Worm (Caenorhabditis elegans) whole organism, young adult: ENCODE data around the gene manf-1.

ENCODE experiments used
- F55B11.4 ChIP-seq: sonication (generic microtip); optimal IDR thresholded peaks from 2 replicates; lab custom pipeline; 2016; ENCODE audit warnings: missing compliant biosample characterization, missing genetic modification characterization, borderline replicate concordance; ENCODE audit not compliant: insufficient read depth
- F57C9.4 ChIP-seq: sonication (generic microtip); optimal IDR thresholded peaks from 2 replicates; lab custom pipeline; 2017; ENCODE audit warnings: mild to moderate bottlenecking, missing genetic modification characterization, missing compliant biosample characterization
- Y56A3A.18 ChIP-seq: fragments of 200-800 bp; sonication (Bioruptor generic); IDR thresholded peaks from 2 replicates; pipeline ENCODE4 v1.3.6; 2022; ENCODE audit warnings: missing genetic modification reagents, missing genetic modification characterization, missing compliant biosample characterization
- Y79H2A.3 ChIP-seq: fragments of 200-800 bp; sonication (Bioruptor generic); conservative IDR thresholded peaks from 2 replicates; pipeline ENCODE4 v1.3.6; 2022; ENCODE audit warnings: missing genetic modification reagents, missing genetic modification characterization, missing compliant biosample characterization
- ZK185.1 ChIP-seq: sonication (generic microtip); optimal IDR thresholded peaks from 2 replicates; lab custom pipeline; 2016; ENCODE audit warnings: mild to moderate bottlenecking, missing genetic modification characterization, missing compliant biosample characterization; ENCODE audit not compliant: poor library complexity, severe bottlenecking
- ama-1 ChIP-seq, 3 experiments: fragments of 150-350 bp in 1 of 3; sonication (generic microtip) in 2 of 3; optimal IDR thresholded peaks; 2 replicates each; lab custom pipeline; 2014 to 2018; ENCODE audit warnings: missing biosample characterization in 2 of 3, missing genetic modification characterization in 2 of 3, missing genetic modification reagents in 2 of 3
- ceh-91 ChIP-seq: fragments of 200-800 bp; sonication (Bioruptor generic); IDR thresholded peaks from 2 replicates; pipeline ENCODE4 v1.3.6; 2022; ENCODE audit warnings: missing genetic modification reagents, missing genetic modification characterization, missing compliant biosample characterization
- die-1 ChIP-seq: sonication (generic microtip); optimal IDR thresholded peaks from 2 replicates; lab custom pipeline; 2016; ENCODE audit warnings: missing genotype, mild to moderate bottlenecking, missing genetic modification characterization, missing compliant biosample characterization
- egrh-3 ChIP-seq: fragments of 200-800 bp; sonication (Bioruptor generic); IDR thresholded peaks from 2 replicates; pipeline ENCODE4 v1.3.6; 2022; ENCODE audit warnings: missing genetic modification reagents, missing genetic modification characterization, missing compliant biosample characterization
- mes-4 ChIP-seq: sonication (generic microtip); optimal IDR thresholded peaks from 2 replicates; lab custom pipeline; 2016; ENCODE audit warnings: missing genotype, missing genetic modification characterization, missing compliant biosample characterization
- sea-2 ChIP-seq: fragments of 200-800 bp; sonication (Bioruptor generic); IDR thresholded peaks from 2 replicates; pipeline ENCODE4 v1.3.6; 2022; ENCODE audit warnings: missing genetic modification characterization, missing compliant biosample characterization
- tlf-1 ChIP-seq: fragments of 200-800 bp; sonication (Bioruptor generic); optimal IDR thresholded peaks from 2 replicates; lab custom pipeline; 2018; ENCODE audit warnings: mild to moderate bottlenecking, missing genetic modification characterization, missing compliant biosample characterization
- ztf-6 ChIP-seq: fragments of 200-800 bp; sonication (Bioruptor generic); IDR thresholded peaks from 2 replicates; pipeline ENCODE4 v1.3.6; 2022; ENCODE audit warnings: missing genetic modification reagents, missing genetic modification characterization, missing compliant biosample characterization

The manf-1 gene

DNA sequence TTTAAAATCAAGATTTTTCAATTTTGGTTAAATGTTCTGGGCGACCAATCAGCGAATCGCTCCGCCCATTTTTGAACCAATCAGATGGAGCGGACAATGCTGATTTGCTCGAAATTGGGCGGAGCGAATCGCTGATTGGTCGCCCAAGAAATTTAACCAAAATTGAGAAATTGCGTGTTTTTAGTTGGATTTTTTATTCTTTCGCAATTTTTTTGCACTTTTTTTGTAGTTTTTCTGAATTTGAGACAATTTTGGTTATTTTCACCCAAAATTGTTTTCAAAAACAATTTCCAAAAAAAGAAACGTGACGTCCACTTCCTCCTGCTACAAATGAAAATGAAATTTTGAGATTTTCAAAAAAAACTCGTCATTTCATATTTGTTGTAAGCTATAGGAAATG lies 41.6 kb downstream of the manf-1 start, which contains the start of gene dml-1:
TSS of gene dml-1 (plus strand) at position 301 of the 400 bp plus-strand sequence.
- TF ChIP-seq F55B11.4 (tag; lab: Kevin White, UChicago): no peak
- no peak for TF ChIP-seq F57C9.4 (tag; lab: Kevin White, UChicago)
- TF ChIP-seq ama-1 (optimal IDR thresholded peaks at IDR 0.05; lab: Kevin White, UChicago): no peak
- no peak for TF ChIP-seq ama-1 (GFP tag; optimal IDR thresholded peaks at IDR 0.05; lab: Kevin White, UChicago)
- TF ChIP-seq Y56A3A.18 (GFP tag; lab: Robert Waterston, UW): no peak
- no peak for TF ChIP-seq ceh-91
- TF ChIP-seq die-1 (tag; lab: Kevin White, UChicago): no peak
- no peak for TF ChIP-seq ztf-6
- TF ChIP-seq tlf-1 (GFP tag; lab: Kevin White, UChicago): no peak
- TF ChIP-seq Y79H2A.3: no peak

DNA sequence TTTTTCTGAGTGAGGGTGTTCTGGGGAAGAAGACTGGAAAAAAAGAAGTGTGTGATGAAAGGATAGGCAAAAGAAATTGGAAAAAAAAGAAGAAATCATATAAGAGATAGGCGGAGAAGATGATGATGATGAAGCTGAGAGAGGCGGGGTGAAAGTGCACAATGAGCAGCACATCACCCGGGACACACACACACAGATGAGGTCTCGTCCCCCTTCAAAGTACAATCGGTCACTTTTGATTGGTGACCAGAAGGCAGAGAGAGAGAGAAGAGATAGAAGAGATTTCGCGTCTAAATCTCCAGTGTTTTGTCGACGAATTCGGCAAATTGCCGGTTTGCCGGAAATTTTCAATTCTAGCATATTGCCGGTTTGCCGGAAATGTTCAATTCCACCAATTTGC lies 43.0 kb downstream of the manf-1 start:
- TF ChIP-seq sea-2 (GFP tag; lab: Robert Waterston, UW): no peak
- no peak for TF ChIP-seq mes-4 (tag; lab: Kevin White, UChicago)
- no peak for TF ChIP-seq egrh-3 (GFP tag; lab: Robert Waterston, UW)
- TF ChIP-seq ZK185.1 (tag; lab: Kevin White, UChicago): no peak
- TF ChIP-seq, all 124 proteins: peak for 0
